Worm (Caenorhabditis elegans) whole organism, early embryonic: Measurements from ENCODE around the gene str-226.

Experiments
- F13C5.2 ChIP-seq: sonication (generic microtip); optimal IDR thresholded peaks from 2 replicates; lab custom pipeline; 2017; ENCODE audit warnings: mild to moderate bottlenecking, missing genetic modification characterization, inconsistent platforms, missing compliant biosample characterization
- aly-1 ChIP-seq: sonication (generic microtip); optimal IDR thresholded peaks from 2 replicates; lab custom pipeline; 2016; ENCODE audit warnings: missing genetic modification characterization, missing compliant biosample characterization
- ama-1 ChIP-seq: fragments of 150-350 bp; optimal IDR thresholded peaks from 2 replicates; lab custom pipeline; 2014
- ceh-36 ChIP-seq: sonication (generic microtip); optimal IDR thresholded peaks from 2 replicates; lab custom pipeline; 2016; ENCODE audit warnings: missing genetic modification characterization, inconsistent platforms, missing compliant biosample characterization
- flt-1 ChIP-seq: fragments of 200-800 bp; sonication (Bioruptor generic); IDR thresholded peaks from 2 replicates; pipeline ENCODE4 v1.3.6; 2022; ENCODE audit warnings: missing genetic modification characterization, missing compliant biosample characterization
- hmg-4 ChIP-seq: fragments of 200-800 bp; sonication (Bioruptor generic); optimal IDR thresholded peaks from 2 replicates; lab custom pipeline; 2018; ENCODE audit warnings: mild to moderate bottlenecking, missing genetic modification characterization, missing compliant biosample characterization
- hnd-1 ChIP-seq: sonication (generic microtip); optimal IDR thresholded peaks from 2 replicates; lab custom pipeline; 2016; ENCODE audit warnings: missing genetic modification characterization, missing compliant biosample characterization
- pes-1 ChIP-seq: fragments of 200-800 bp; sonication (Bioruptor generic); IDR thresholded peaks from 2 replicates; pipeline ENCODE4 v1.3.6; 2022; ENCODE audit warnings: missing genetic modification reagents, missing genetic modification characterization, missing compliant biosample characterization
- scrt-1 ChIP-seq: fragments of 200-800 bp; sonication (Bioruptor generic); IDR thresholded peaks from 2 replicates; pipeline ENCODE4 v1.3.6; 2022; ENCODE audit warnings: missing genetic modification characterization, missing compliant biosample characterization
- sea-1 ChIP-seq: fragments of 200-800 bp; sonication (Bioruptor generic); conservative IDR thresholded peaks from 2 replicates; pipeline ENCODE4 v1.3.6; 2022; ENCODE audit warnings: missing genetic modification characterization, missing compliant biosample characterization
- tbx-11 ChIP-seq: fragments of 200-800 bp; sonication (Bioruptor generic); IDR thresholded peaks from 2 replicates; pipeline ENCODE4 v1.3.6; 2022; ENCODE audit warnings: missing genetic modification characterization, missing compliant biosample characterization
- tbx-37 ChIP-seq: fragments of 200-800 bp; sonication (Bioruptor generic); conservative IDR thresholded peaks from 2 replicates; pipeline ENCODE4 v1.3.6; 2022; ENCODE audit warnings: missing genetic modification reagents, missing genetic modification characterization, missing compliant biosample characterization
- tra-4 ChIP-seq: sonication (generic microtip); optimal IDR thresholded peaks from 2 replicates; lab custom pipeline; 2017; ENCODE audit warnings: missing genetic modification characterization, missing compliant biosample characterization

DNA sequence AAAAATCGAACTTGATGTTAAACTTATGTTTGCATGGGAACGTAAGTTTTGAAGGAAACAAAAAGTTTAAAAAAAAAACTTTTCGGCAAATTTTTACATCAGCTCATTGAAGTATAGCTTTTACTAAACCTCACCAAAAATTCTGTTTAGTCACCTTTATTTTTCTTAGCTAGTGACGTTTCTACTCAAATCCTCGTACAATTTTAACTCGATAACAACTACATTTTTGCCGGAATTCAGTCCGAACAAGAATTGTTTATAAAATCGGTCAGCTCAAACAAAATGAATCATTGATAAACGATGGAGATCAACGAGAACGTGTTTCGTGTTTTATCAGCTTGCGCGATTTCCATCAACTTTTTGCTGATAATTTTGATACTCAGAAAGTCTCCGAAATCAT, 14.4 kb downstream of the str-226 start, which contains the start of gene str-260:
- TF ChIP-seq ceh-36 (tag; lab: Kevin White, UChicago) (no peak), ama-1 (lab: Kevin White, UChicago) (no peak), pes-1 (GFP tag; lab: Robert Waterston, UW) (no peak), scrt-1 (GFP tag; lab: Robert Waterston, UW) (no peak), flt-1 (GFP tag; lab: Robert Waterston, UW) (no peak), sea-1 (GFP tag; lab: Robert Waterston, UW) (no peak), tra-4 (no peak), aly-1 (tag; lab: Kevin White, UChicago) (no peak), hmg-4 (no peak), tbx-11 (GFP tag; lab: Robert Waterston, UW) (no peak), hnd-1 (tag; lab: Kevin White, UChicago) (no peak), tbx-37 (no peak), F13C5.2 (tag; lab: Kevin White, UChicago) (no peak)
